Fruit fly (Drosophila melanogaster) whole organism, embryonic: ENCODE measurements around the gene CG13676.

Source experiments
- Abd-B ChIP-seq: fragments of 200-800 bp; sonication (Bioruptor generic); optimal IDR thresholded peaks from 2 replicates; lab custom pipeline; 2018; ENCODE audit warnings: missing biosample characterization, mild to moderate bottlenecking, missing genetic modification characterization, moderate library complexity
- CG12391 ChIP-seq: fragments of 200-800 bp; sonication (Bioruptor generic); optimal IDR thresholded peaks from 3 replicates; lab custom pipeline; 2018; ENCODE audit warnings: missing biosample characterization, mild to moderate bottlenecking, missing genetic modification characterization, moderate library complexity
- CG14965 ChIP-seq: fragments of 200-800 bp; sonication (Bioruptor generic); optimal IDR thresholded peaks from 2 replicates; lab custom pipeline; 2016; ENCODE audit warnings: missing biosample characterization, missing genetic modification characterization, borderline replicate concordance
- CG16815 ChIP-seq: fragments of 200-800 bp; sonication (Bioruptor generic); optimal IDR thresholded peaks from 3 replicates; lab custom pipeline; 2017; ENCODE audit warnings: missing biosample characterization, mild to moderate bottlenecking, missing genetic modification characterization
- CG17385 ChIP-seq: fragments of 200-800 bp; sonication (Bioruptor generic); optimal IDR thresholded peaks from 3 replicates; lab custom pipeline; 2018; ENCODE audit warnings: missing biosample characterization, mild to moderate bottlenecking, missing genetic modification characterization
- CG17912 ChIP-seq: fragments of 200-800 bp; sonication (Bioruptor generic); optimal IDR thresholded peaks from 2 replicates; lab custom pipeline; 2018; ENCODE audit warnings: missing biosample characterization, mild to moderate bottlenecking, missing genetic modification characterization
- CG18476 ChIP-seq: fragments of 200-800 bp; sonication (Bioruptor generic); optimal IDR thresholded peaks from 2 replicates; lab custom pipeline; 2016; ENCODE audit warnings: missing biosample characterization, mild to moderate bottlenecking, missing genetic modification characterization
- CG3065 ChIP-seq: fragments of 200-800 bp; sonication (Bioruptor generic); optimal IDR thresholded peaks from 2 replicates; lab custom pipeline; 2016; ENCODE audit warnings: missing biosample characterization, missing genetic modification characterization
- CG33213 ChIP-seq: fragments of 200-800 bp; sonication (Bioruptor generic); optimal IDR thresholded peaks from 3 replicates; lab custom pipeline; 2016; ENCODE audit warnings: missing biosample characterization, missing genetic modification characterization
- CG34224 ChIP-seq: fragments of 200-800 bp; sonication (Bioruptor generic); IDR thresholded peaks from 3 replicates; pipeline ENCODE4 v1.3.6; 2022; ENCODE audit warnings: missing biosample characterization, missing genetic modification characterization; ENCODE audit not compliant: partially characterized antibody
- CG34422 ChIP-seq: fragments of 200-800 bp; sonication (Bioruptor generic); IDR thresholded peaks from 3 replicates; pipeline ENCODE4 v1.3.6; 2022; ENCODE audit warnings: missing biosample characterization, missing genetic modification characterization
- CG5245 ChIP-seq: fragments of 200-800 bp; sonication (Bioruptor generic); optimal IDR thresholded peaks from 3 replicates; lab custom pipeline; 2016; ENCODE audit warnings: missing biosample characterization, missing genetic modification characterization
- CG6175 ChIP-seq: fragments of 200-800 bp; sonication (Bioruptor generic); IDR thresholded peaks from 3 replicates; pipeline ENCODE4 v1.3.6; 2022; ENCODE audit warnings: missing biosample characterization, missing genetic modification characterization
- CG7745 ChIP-seq: fragments of 200-800 bp; sonication (Bioruptor generic); optimal IDR thresholded peaks from 2 replicates; lab custom pipeline; 2018; ENCODE audit warnings: missing biosample characterization, mild to moderate bottlenecking, missing genetic modification characterization, moderate library complexity
- CG8290 ChIP-seq, 3 experiments: fragments of 200-800 bp; sonication (Bioruptor generic); optimal IDR thresholded peaks; 2 replicates each; lab custom pipeline; 2016 to 2019; ENCODE audit warnings: missing biosample characterization in 3 of 3, missing genetic modification characterization in 3 of 3, mild to moderate bottlenecking in 2 of 3, moderate library complexity in 1 of 3
- Camta ChIP-seq: fragments of 200-800 bp; sonication (Bioruptor generic); optimal IDR thresholded peaks from 2 replicates; lab custom pipeline; 2016; ENCODE audit warnings: missing biosample characterization, missing genetic modification characterization
- D19A ChIP-seq: fragments of 200-800 bp; optimal IDR thresholded peaks from 3 replicates; lab custom pipeline; 2019; ENCODE audit warnings: missing biosample characterization, mild to moderate bottlenecking, missing genetic modification characterization, moderate library complexity
- Hmr ChIP-seq: fragments of 200-800 bp; sonication (Bioruptor generic); optimal IDR thresholded peaks from 3 replicates; lab custom pipeline; 2017; ENCODE audit warnings: mild to moderate bottlenecking, missing biosample characterization, missing genetic modification reagents, missing genetic modification characterization
- Hsf ChIP-seq: fragments of 200-800 bp; sonication (Bioruptor generic); optimal IDR thresholded peaks from 3 replicates; lab custom pipeline; 2016; ENCODE audit warnings: missing biosample characterization, missing genetic modification characterization
- MTF-1 ChIP-seq: fragments of 200-800 bp; sonication (Bioruptor generic); optimal IDR thresholded peaks from 2 replicates; lab custom pipeline; 2018; ENCODE audit warnings: missing biosample characterization, mild to moderate bottlenecking, missing genetic modification characterization, borderline replicate concordance
- NFAT ChIP-seq: fragments of 200-800 bp; sonication (Bioruptor generic); IDR thresholded peaks from 2 replicates; pipeline ENCODE4 v1.3.6; 2022; ENCODE audit warnings: missing biosample characterization, missing genetic modification characterization
- Nf-YB ChIP-seq: fragments of 200-800 bp; sonication (Bioruptor generic); optimal IDR thresholded peaks from 3 replicates; lab custom pipeline; 2019; ENCODE audit warnings: missing biosample characterization, mild to moderate bottlenecking, missing genetic modification characterization, moderate library complexity
- Ravus ChIP-seq: fragments of 200-800 bp; sonication (Bioruptor generic); IDR thresholded peaks from 2 replicates; pipeline ENCODE4 v1.3.6; 2022; ENCODE audit warnings: missing biosample characterization, missing genetic modification characterization
- Side ChIP-seq: fragments of 200-800 bp; sonication (Bioruptor generic); optimal IDR thresholded peaks from 2 replicates; lab custom pipeline; 2016; ENCODE audit warnings: missing biosample characterization, missing genetic modification characterization
- Six4 ChIP-seq: fragments of 200-800 bp; sonication (Bioruptor generic); optimal IDR thresholded peaks from 2 replicates; lab custom pipeline; 2016; ENCODE audit warnings: missing biosample characterization, missing genetic modification characterization
- aop ChIP-seq: fragments of 200-800 bp; sonication (Bioruptor generic); IDR thresholded peaks from 2 replicates; pipeline ENCODE4 v1.3.6; 2022; ENCODE audit warnings: missing biosample characterization, missing genetic modification characterization
- ash1 ChIP-seq: fragments of 200-800 bp; sonication (Bioruptor generic); optimal IDR thresholded peaks from 2 replicates; lab custom pipeline; 2018; ENCODE audit warnings: missing biosample characterization, mild to moderate bottlenecking, missing genetic modification characterization
- chinmo ChIP-seq: fragments of 200-800 bp; sonication (Bioruptor generic); IDR thresholded peaks from 4 replicates; pipeline ENCODE4 v1.3.6; 2022; ENCODE audit warnings: missing biosample characterization, missing genetic modification characterization; ENCODE audit not compliant: partially characterized antibody
- croc ChIP-seq: fragments of 200-800 bp; sonication (Bioruptor generic); conservative IDR thresholded peaks from 3 replicates; pipeline ENCODE4 v1.3.6; 2022; ENCODE audit warnings: missing biosample characterization, missing genetic modification characterization
- gcm ChIP-seq: fragments of 200-800 bp; sonication (Bioruptor generic); optimal IDR thresholded peaks from 2 replicates; lab custom pipeline; 2019; ENCODE audit warnings: missing biosample characterization, mild to moderate bottlenecking, missing genetic modification characterization, moderate library complexity
- hkb ChIP-seq, 2 experiments: fragments of 200-800 bp in 1 of 2; fragments of >200 bp in 1 of 2; sonication (Bioruptor generic) in 1 of 2; IDR thresholded peaks in 1 of 2; optimal IDR thresholded peaks in 1 of 2; 2 replicates each; pipeline versions ENCODE4 v1.3.6 to Lab custom; 2017 to 2022; ENCODE audit warnings: missing biosample characterization in 1 of 2, missing genetic modification characterization in 1 of 2
- hth ChIP-seq: fragments of >200 bp; optimal IDR thresholded peaks from 2 replicates; lab custom pipeline; 2017; ENCODE audit warnings: inconsistent platforms
- jigr1 ChIP-seq: fragments of 200-800 bp; sonication (Bioruptor generic); IDR thresholded peaks from 3 replicates; pipeline ENCODE4 v1.3.6; 2022; ENCODE audit warnings: missing biosample characterization, missing genetic modification characterization
- jing ChIP-seq: fragments of 200-800 bp; sonication (Bioruptor generic); optimal IDR thresholded peaks from 2 replicates; lab custom pipeline; 2018; ENCODE audit warnings: missing biosample characterization, mild to moderate bottlenecking, missing genetic modification characterization
- kni ChIP-seq: fragments of 200-800 bp; sonication (Bioruptor generic); optimal IDR thresholded peaks from 3 replicates; lab custom pipeline; 2017; ENCODE audit warnings: mild to moderate bottlenecking, missing biosample characterization, missing genetic modification reagents, missing genetic modification characterization
- psq ChIP-seq: fragments of 200-800 bp; sonication (Bioruptor generic); optimal IDR thresholded peaks from 2 replicates; lab custom pipeline; 2017; ENCODE audit warnings: missing biosample characterization, missing genetic modification characterization
- pum ChIP-seq: fragments of 200-800 bp; sonication (Bioruptor generic); optimal IDR thresholded peaks from 2 replicates; lab custom pipeline; 2016; ENCODE audit warnings: missing biosample characterization, missing genetic modification characterization
- pzg ChIP-seq: fragments of 200-800 bp; sonication (Bioruptor generic); optimal IDR thresholded peaks from 3 replicates; lab custom pipeline; 2018; ENCODE audit warnings: missing biosample characterization, mild to moderate bottlenecking, missing genetic modification characterization, moderate library complexity
- sens ChIP-seq: fragments of 200-800 bp; sonication (Bioruptor generic); peaks from one replicate; lab custom pipeline; 2016; ENCODE audit warnings: missing biosample characterization, missing genetic modification characterization
- tna ChIP-seq: fragments of 200-800 bp; sonication (Bioruptor generic); IDR thresholded peaks from 2 replicates; pipeline ENCODE4 v1.3.6; 2022; ENCODE audit warnings: missing biosample characterization, missing genetic modification characterization; ENCODE audit not compliant: partially characterized antibody
- toy ChIP-seq: fragments of 200-800 bp; sonication (Bioruptor generic); IDR thresholded peaks from 2 replicates; pipeline ENCODE4 v1.3.6; 2022; ENCODE audit warnings: missing biosample characterization, missing genetic modification characterization
- tup ChIP-seq: fragments of 200-800 bp; sonication (Bioruptor generic); optimal IDR thresholded peaks from 2 replicates; lab custom pipeline; 2016; ENCODE audit warnings: missing biosample characterization, mild to moderate bottlenecking, missing genetic modification characterization, moderate library complexity
- tx ChIP-seq: fragments of 200-800 bp; sonication (Bioruptor generic); optimal IDR thresholded peaks from 2 replicates; lab custom pipeline; 2016; ENCODE audit warnings: missing biosample characterization, missing genetic modification characterization
- vnd ChIP-seq: fragments of 200-800 bp; sonication (Bioruptor generic); IDR thresholded peaks from 3 replicates; pipeline ENCODE4 v1.3.6; 2022; ENCODE audit warnings: missing biosample characterization, missing genetic modification characterization; ENCODE audit not compliant: partially characterized antibody

The CG13676 gene

DNA sequence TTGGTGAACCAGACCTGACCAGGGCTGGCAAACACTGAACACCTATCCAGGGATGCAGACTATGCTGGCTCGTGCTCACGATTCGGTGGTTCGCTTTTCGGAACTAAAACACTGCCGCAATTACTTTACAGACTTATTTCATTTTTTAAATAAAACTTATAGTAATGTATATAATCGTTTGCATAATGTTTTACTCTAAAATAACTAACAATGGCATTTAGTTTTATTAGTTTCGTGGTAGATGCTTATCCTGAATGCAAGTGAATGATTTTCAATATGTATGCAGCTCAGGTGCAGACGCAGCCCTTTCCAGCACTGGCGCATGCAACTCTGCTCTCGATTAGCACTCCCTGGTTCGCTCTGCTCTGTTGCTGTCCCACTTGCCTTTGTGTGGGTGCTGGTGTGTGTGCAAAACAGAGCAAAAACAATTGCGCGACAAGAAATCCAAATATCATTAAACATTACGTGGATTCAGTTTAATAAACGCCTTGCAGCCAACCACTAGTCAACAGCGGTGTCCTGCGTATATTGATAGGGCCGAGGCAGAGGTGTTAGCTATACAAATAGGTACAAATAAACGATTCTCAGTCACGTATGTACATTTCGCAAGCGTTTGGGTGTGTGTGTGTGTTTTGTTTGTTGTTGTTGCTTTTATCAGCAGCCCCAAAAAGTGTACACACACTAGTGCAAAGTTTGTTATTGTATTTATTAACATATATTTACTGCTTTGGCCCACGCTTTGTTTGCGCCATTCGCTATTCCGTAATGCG lies 35.2 kb upstream of the CG13676 start, which contains the start of the genes ERR and Atg18a (continued):
- TF ChIP-seq vnd (peak; percentile 60; the same call in 2 of the 3 replicates), CG5245 (GFP tag; lab: Kevin White, UChicago) (peak; percentile 82), CG14965 (no peak), CG17912 (GFP tag; lab: Kevin White, UChicago) (peak; percentile 40), ash1 (GFP tag; lab: Kevin White, UChicago) (no peak), Hmr (GFP tag; lab: Kevin White, UChicago) (peak; percentile 89)

DNA sequence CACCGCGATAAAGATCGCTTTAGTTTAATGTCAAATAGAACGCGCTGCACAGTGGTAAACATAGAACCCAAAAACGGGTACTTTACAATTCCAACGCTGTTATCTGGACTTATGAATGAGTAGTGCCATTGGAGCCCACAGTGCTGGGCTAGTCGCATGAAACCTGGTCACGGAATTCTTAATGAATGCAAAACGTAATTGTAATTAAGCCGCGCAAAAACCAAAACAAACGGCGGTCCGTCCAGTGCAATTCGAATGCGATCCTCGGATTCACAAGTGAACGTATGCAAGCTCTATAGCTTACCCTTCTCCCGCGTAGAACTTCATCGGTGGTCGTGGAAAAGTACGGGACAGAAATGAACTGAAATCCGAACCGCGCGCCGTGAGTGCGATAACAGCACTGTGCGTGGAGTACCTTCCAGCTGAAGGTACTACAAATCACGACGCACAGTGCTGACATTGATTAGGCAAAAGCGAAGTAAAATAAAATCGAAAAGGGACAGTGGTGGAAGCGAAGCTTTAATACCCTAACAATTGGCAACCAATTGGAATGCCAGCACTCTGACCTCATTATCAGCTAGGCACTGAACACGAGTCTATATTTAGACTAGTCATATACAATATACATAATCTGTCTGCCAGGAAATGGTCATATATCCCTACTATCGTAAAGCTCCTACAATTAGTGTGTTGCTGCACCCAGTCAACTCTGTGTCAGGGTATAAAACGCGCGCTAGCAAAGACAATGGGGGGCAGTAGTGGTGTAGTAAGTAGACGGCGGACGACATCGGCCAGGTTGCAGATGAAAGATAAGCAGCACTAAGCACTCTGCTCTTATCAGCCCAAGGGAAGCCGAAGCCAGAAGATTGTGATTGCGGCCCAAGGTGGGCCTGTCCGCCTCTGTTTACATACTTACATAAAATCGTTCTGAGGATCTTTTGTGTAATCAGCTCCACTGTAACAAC lies 33.9 kb upstream of the CG13676 start:
- TF ChIP-seq tup (GFP tag; lab: Kevin White, UChicago) (peak; percentile 30), CG8290 (GFP tag; optimal IDR thresholded peaks at IDR 0.05; lab: Kevin White, UChicago) (no peak), CG8290 (tag; optimal IDR thresholded peaks at IDR 0.05; lab: Kevin White, UChicago) (peak in 1 of 2 experiments; percentile 61), CG18476 (GFP tag; lab: Kevin White, UChicago) (peak; percentile 31), Nf-YB (GFP tag; lab: Kevin White, UChicago) (peak; percentile 52), Six4 (no peak), psq (GFP tag; lab: Kevin White, UChicago) (no peak), Ravus (GFP tag; lab: Robert Waterston, UW) (no peak), MTF-1 (GFP tag; lab: Kevin White, UChicago) (no peak), Side (GFP tag; lab: Kevin White, UChicago) (peak; percentile 65), gcm (no peak), sens (GFP tag; lab: Kevin White, UChicago) (peak; percentile 89), tx (peak; percentile 13), CG17385 (GFP tag; lab: Kevin White, UChicago) (peak; percentile 33), CG34224 (GFP tag; lab: Robert Waterston, UW) (0 out of 3 replicates have a peak, but pooled peaks have one; percentile 15), Hsf (peak; percentile 57), jigr1 (GFP tag; lab: Robert Waterston, UW) (no peak), Camta (GFP tag; lab: Kevin White, UChicago) (peak; percentile 12), CG16815 (no peak), kni (GFP tag; lab: Kevin White, UChicago) (no peak), CG34422 (GFP tag; lab: Robert Waterston, UW) (peak; percentile 54; the same call in 2 of the 3 replicates), NFAT (GFP tag; lab: Robert Waterston, UW) (no peak), aop (GFP tag; lab: Robert Waterston, UW) (no peak), pum (GFP tag; lab: Kevin White, UChicago) (peak; percentile 38), jing (GFP tag; lab: Kevin White, UChicago) (no peak), CG7745 (tag; lab: Kevin White, UChicago) (no peak), croc (GFP tag; lab: Robert Waterston, UW) (no peak), CG6175 (GFP tag; lab: Robert Waterston, UW) (0 out of 3 replicates have a peak, but pooled peaks have one; percentile 44), hkb (optimal IDR thresholded peaks at IDR 0.05; lab: Kevin White, UChicago) (no peak), hkb (GFP tag; IDR thresholded peaks at IDR 0.05; lab: Robert Waterston, UW) (peak; percentile 63), hth (lab: Kevin White, UChicago) (no peak), toy (GFP tag; lab: Robert Waterston, UW) (no peak), chinmo (GFP tag; lab: Robert Waterston, UW) (0 out of 4 replicates have a peak, but pooled peaks have one; percentile 41), D19A (tag; lab: Kevin White, UChicago) (peak; percentile 100), CG3065 (GFP tag; lab: Kevin White, UChicago) (no peak), CG12391 (tag; lab: Kevin White, UChicago) (peak; percentile 55), Abd-B (peak; percentile 30), CG33213 (GFP tag; lab: Kevin White, UChicago) (no peak), pzg (GFP tag; lab: Kevin White, UChicago) (no peak), tna (GFP tag; lab: Robert Waterston, UW) (no peak)
